Fruit fly (Drosophila melanogaster): Measurements from ENCODE around the gene RpS28b.

DNA sequence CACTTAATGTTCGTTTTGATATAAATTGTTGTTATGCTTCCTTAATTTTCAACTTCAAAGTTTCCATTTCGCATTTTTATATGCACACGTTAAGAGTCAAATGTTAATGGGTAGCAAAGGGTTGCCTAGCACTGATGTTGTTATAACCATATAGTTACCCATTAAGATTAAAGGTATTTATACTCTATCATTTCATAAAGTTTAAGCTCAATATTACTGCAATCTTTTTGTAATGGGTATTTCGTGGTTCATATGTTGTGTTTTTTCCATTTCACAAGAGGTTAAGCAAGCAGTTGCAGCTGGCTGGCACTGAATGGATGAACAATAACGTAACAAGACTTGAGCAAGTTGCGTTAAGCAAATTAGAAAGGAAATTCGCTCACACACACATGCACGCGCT is 22.6 kb upstream of the RpS28b start:
- no peak for TF ChIP-seq Myc (optimal IDR thresholded peaks at IDR 0.05)
- no peak for TF ChIP-seq insv (optimal IDR thresholded peaks at IDR 0.05)
- TF ChIP-seq ttk (optimal IDR thresholded peaks at IDR 0.05) = no peak
- TF ChIP-seq Sin3A (optimal IDR thresholded peaks at IDR 0.05) = no peak
